Worm (Caenorhabditis elegans) whole organism, young adult: ENCODE results near the gene ZK546.4.
"Not testable (repeated sequence)": the region's sequence is repeated elsewhere in the genome, so short reads cannot be mapped to it uniquely, and the experiment has no call there.

Experiments
- C17E4.6 ChIP-seq: fragments of 200-800 bp; sonication (Bioruptor generic); IDR thresholded peaks from 2 replicates; pipeline ENCODE4 v1.3.6; 2022; ENCODE audit warnings: missing genetic modification reagents, missing genetic modification characterization, missing compliant biosample characterization
- F39B2.1 ChIP-seq: fragments of 200-800 bp; sonication (Bioruptor generic); IDR thresholded peaks from 2 replicates; pipeline ENCODE4 v1.3.6; 2022; ENCODE audit warnings: missing genetic modification reagents, missing genetic modification characterization, missing compliant biosample characterization
- F52B5.7 ChIP-seq: sonication (generic microtip); optimal IDR thresholded peaks from 2 replicates; lab custom pipeline; 2016; ENCODE audit warnings: mild to moderate bottlenecking, missing genetic modification characterization, missing compliant biosample characterization
- Y53G8AR.9 ChIP-seq: fragments of 200-800 bp; sonication (Bioruptor generic); conservative IDR thresholded peaks from 2 replicates; pipeline ENCODE4 v1.3.6; 2022; ENCODE audit warnings: missing genetic modification reagents, missing genetic modification characterization, missing compliant biosample characterization
- Y67H2A.10 ChIP-seq: fragments of 200-800 bp; sonication (Bioruptor generic); conservative IDR thresholded peaks from 2 replicates; pipeline ENCODE4 v1.3.6; 2022; ENCODE audit warnings: missing genetic modification reagents, missing genetic modification characterization, missing compliant biosample characterization
- aptf-3 ChIP-seq: fragments of 200-800 bp; sonication (Bioruptor generic); IDR thresholded peaks from 2 replicates; pipeline ENCODE4 v1.3.6; 2022; ENCODE audit warnings: missing genetic modification characterization, missing compliant biosample characterization
- bed-2 ChIP-seq: fragments of 200-800 bp; sonication (Bioruptor generic); IDR thresholded peaks from 2 replicates; pipeline ENCODE4 v1.3.6; 2022; ENCODE audit warnings: missing genetic modification reagents, missing genetic modification characterization, missing compliant biosample characterization
- ceh-27 ChIP-seq: fragments of 200-800 bp; sonication (Bioruptor generic); optimal IDR thresholded peaks from 2 replicates; lab custom pipeline; 2018; ENCODE audit warnings: mild to moderate bottlenecking, missing genetic modification characterization, moderate library complexity, missing compliant biosample characterization
- ceh-58 ChIP-seq: fragments of 200-800 bp; sonication (Bioruptor generic); IDR thresholded peaks from 2 replicates; pipeline ENCODE4 v1.3.6; 2022; ENCODE audit warnings: missing genetic modification characterization, missing compliant biosample characterization
- efl-1 ChIP-seq: fragments of 150-350 bp; optimal IDR thresholded peaks from 2 replicates; lab custom pipeline; 2014; ENCODE audit warnings: missing biosample characterization, missing genetic modification reagents, missing genetic modification characterization
- egl-44 ChIP-seq: fragments of 200-800 bp; sonication (Bioruptor generic); IDR thresholded peaks from 2 replicates; pipeline ENCODE4 v1.3.6; 2022; ENCODE audit warnings: missing genetic modification reagents, missing genetic modification characterization, missing compliant biosample characterization
- ekl-4 ChIP-seq: fragments of 200-800 bp; sonication (Bioruptor generic); IDR thresholded peaks from 2 replicates; pipeline ENCODE4 v1.3.6; 2022; ENCODE audit warnings: missing genetic modification reagents, missing genetic modification characterization, missing compliant biosample characterization
- fkh-3 ChIP-seq: sonication (generic microtip); optimal IDR thresholded peaks from 2 replicates; lab custom pipeline; 2016; ENCODE audit warnings: mild to moderate bottlenecking, missing genetic modification characterization, missing compliant biosample characterization
- hlh-12 ChIP-seq: sonication (generic microtip); optimal IDR thresholded peaks from 2 replicates; lab custom pipeline; 2016; ENCODE audit warnings: missing genetic modification characterization, missing compliant biosample characterization
- hlh-26 ChIP-seq: fragments of 200-800 bp; sonication (Bioruptor generic); conservative IDR thresholded peaks from 2 replicates; pipeline ENCODE4 v1.3.6; 2022; ENCODE audit warnings: missing genetic modification reagents, missing genetic modification characterization, missing compliant biosample characterization
- hmg-1.2 ChIP-seq: fragments of 200-800 bp; sonication (Bioruptor generic); IDR thresholded peaks from 2 replicates; pipeline ENCODE4 v1.3.6; 2022; ENCODE audit warnings: missing genetic modification reagents, missing genetic modification characterization, missing compliant biosample characterization
- lin-40 ChIP-seq: sonication (generic microtip); optimal IDR thresholded peaks from 2 replicates; lab custom pipeline; 2016; ENCODE audit warnings: missing genetic modification characterization, mild to moderate bottlenecking, missing compliant biosample characterization, missing genotype, missing genetic modification reagents
- lir-1 ChIP-seq: fragments of 200-800 bp; sonication (Bioruptor generic); conservative IDR thresholded peaks from 2 replicates; pipeline ENCODE4 v1.3.6; 2022; ENCODE audit warnings: missing genetic modification reagents, missing genetic modification characterization, missing compliant biosample characterization
- madf-8 ChIP-seq: fragments of 200-800 bp; sonication (Bioruptor generic); conservative IDR thresholded peaks from 2 replicates; pipeline ENCODE4 v1.3.6; 2022; ENCODE audit warnings: missing genetic modification reagents, missing genetic modification characterization, missing compliant biosample characterization
- mxl-1 ChIP-seq: sonication (generic microtip); optimal IDR thresholded peaks from 2 replicates; lab custom pipeline; 2016; ENCODE audit warnings: missing genetic modification characterization, missing compliant biosample characterization
- nhr-179 ChIP-seq: sonication (generic microtip); optimal IDR thresholded peaks from 2 replicates; lab custom pipeline; 2016; ENCODE audit warnings: mild to moderate bottlenecking, missing genetic modification characterization, missing compliant biosample characterization
- nhr-27 ChIP-seq: fragments of 200-800 bp; sonication (Bioruptor generic); optimal IDR thresholded peaks from 2 replicates; lab custom pipeline; 2018; ENCODE audit warnings: mild to moderate bottlenecking, missing genetic modification characterization, moderate library complexity, missing compliant biosample characterization
- nhr-80 ChIP-seq: sonication (generic microtip); optimal IDR thresholded peaks from 2 replicates; lab custom pipeline; 2016; ENCODE audit warnings: missing genetic modification characterization, missing compliant biosample characterization
- pbrm-1 ChIP-seq: fragments of 200-800 bp; sonication (Bioruptor generic); IDR thresholded peaks from 2 replicates; pipeline ENCODE4 v1.3.6; 2022; ENCODE audit warnings: missing genetic modification reagents, missing genetic modification characterization, missing compliant biosample characterization
- pha-4 ChIP-seq: fragments of 150-350 bp; sonication (generic microtip); optimal IDR thresholded peaks from 2 replicates; lab custom pipeline; 2014; ENCODE audit warnings: missing biosample characterization, missing genetic modification reagents, missing genetic modification characterization
- rcor-1 ChIP-seq: fragments of 200-800 bp; sonication (Bioruptor generic); IDR thresholded peaks from 2 replicates; pipeline ENCODE4 v1.3.6; 2022; ENCODE audit warnings: missing genetic modification reagents, missing genetic modification characterization, missing compliant biosample characterization
- repo-1 ChIP-seq: sonication (generic microtip); optimal IDR thresholded peaks from 2 replicates; lab custom pipeline; 2017; ENCODE audit warnings: mild to moderate bottlenecking, missing genetic modification characterization, missing compliant biosample characterization
- sdz-38 ChIP-seq: sonication (generic microtip); optimal IDR thresholded peaks from 2 replicates; lab custom pipeline; 2016; ENCODE audit warnings: missing genotype, missing genetic modification characterization, missing compliant biosample characterization
- tbp1 ChIP-seq: fragments of 200-800 bp; sonication (Bioruptor generic); optimal IDR thresholded peaks from 2 replicates; lab custom pipeline; 2018; ENCODE audit warnings: mild to moderate bottlenecking, missing genetic modification characterization, missing compliant biosample characterization
- unc-62 ChIP-seq: fragments of 150-350 bp; optimal IDR thresholded peaks from 2 replicates; lab custom pipeline; 2014; ENCODE audit warnings: missing biosample characterization, missing genetic modification reagents, missing genetic modification characterization
- xnd-1 ChIP-seq: sonication (generic microtip); optimal IDR thresholded peaks from 2 replicates; lab custom pipeline; 2016; ENCODE audit warnings: missing genotype, missing genetic modification reagents, missing genetic modification characterization, missing compliant biosample characterization
- zim-3 ChIP-seq: sonication (generic microtip); optimal IDR thresholded peaks from 2 replicates; lab custom pipeline; 2017; ENCODE audit warnings: mild to moderate bottlenecking, missing genetic modification characterization, moderate library complexity, missing compliant biosample characterization
- ztf-28 ChIP-seq: fragments of 200-800 bp; sonication (Bioruptor generic); IDR thresholded peaks from 2 replicates; pipeline ENCODE4 v1.3.6; 2022; ENCODE audit warnings: missing genetic modification reagents, missing genetic modification characterization, missing compliant biosample characterization

The ZK546.4 gene

DNA sequence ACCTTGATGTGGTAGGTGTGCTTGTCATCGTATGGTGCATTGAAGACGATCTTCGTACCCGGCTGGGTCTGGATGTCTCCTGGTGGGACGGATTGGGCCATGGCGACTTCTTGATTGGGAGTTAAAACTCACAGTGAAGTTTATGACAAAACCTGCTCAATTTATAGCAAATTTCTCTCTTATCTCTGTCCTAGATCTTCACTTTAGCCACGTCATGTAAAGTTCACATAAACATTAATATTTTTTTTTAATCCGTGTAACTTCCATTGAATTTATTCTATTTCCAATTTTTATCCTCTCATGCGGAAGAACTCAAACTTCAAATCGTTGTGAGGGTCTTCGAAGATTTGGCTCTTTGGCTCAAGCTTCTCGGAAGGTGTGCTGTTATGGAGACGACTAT lies 21.4 kb upstream of the ZK546.4 start, which contains the start of gene msp-31:
Gene msp-31 (minus strand): TSS at position 101 of the 400 bp plus-strand sequence.
- TF ChIP-seq nhr-27 (tag; lab: Kevin White, UChicago); Y67H2A.10; ztf-28 (GFP tag; lab: Robert Waterston, UW): not testable (repeated sequence)

DNA sequence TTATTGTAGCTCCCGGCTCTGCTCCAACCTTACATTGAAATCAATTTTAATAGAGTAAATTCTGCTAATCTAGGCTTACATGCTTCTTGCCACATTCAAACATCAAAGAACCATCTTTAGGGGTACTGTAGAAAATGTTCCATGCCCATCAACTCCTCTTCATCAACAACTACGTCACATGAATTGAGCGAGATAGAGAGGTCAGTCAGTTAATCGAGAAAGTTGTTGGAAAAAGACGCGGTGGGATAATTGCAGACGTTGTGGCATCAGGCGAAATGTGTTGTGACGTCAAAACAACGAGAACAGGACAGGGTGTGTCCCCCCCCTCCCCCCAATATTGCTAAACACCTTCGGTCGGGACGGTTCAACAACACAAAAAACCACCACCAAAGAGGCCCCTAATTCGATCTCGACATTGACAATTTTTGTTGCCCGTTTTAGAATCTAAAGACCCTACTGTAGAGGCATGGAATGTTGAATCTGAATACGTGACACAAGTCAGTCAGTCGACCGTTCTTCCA lies 19.3 kb upstream of the ZK546.4 start:
- TF ChIP-seq egl-44 (GFP tag; lab: Robert Waterston, UW) (no peak), fkh-3 (tag; lab: Kevin White, UChicago) (no peak), zim-3 (tag; lab: Kevin White, UChicago) (no peak), F52B5.7 (tag; lab: Kevin White, UChicago) (no peak), bed-2 (GFP tag; lab: Robert Waterston, UW) (no peak), ceh-27 (GFP tag; lab: Kevin White, UChicago) (no peak), C17E4.6 (no peak)

DNA sequence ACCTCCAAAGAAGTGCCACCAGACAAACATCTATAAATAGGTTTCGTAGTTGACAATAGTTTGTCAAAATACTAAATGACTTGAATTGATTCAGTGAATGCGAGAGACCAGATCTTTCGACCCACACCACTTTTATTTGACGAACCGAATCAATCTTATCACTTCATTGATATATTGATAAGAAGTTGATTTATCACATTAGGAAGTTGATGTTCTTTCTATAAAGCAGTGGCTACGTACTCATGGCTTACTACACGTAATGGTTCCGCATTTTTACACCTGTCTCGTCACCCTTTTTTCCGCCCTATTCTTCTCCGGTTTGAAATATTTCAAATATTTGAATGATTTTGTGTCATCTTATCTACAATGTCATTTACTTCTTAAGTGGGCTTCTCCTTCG lies 17.2 kb upstream of the ZK546.4 start:
- TF ChIP-seq ceh-27 (GFP tag; lab: Kevin White, UChicago) (no peak), repo-1 (tag; lab: Kevin White, UChicago) (no peak), nhr-80 (tag; lab: Kevin White, UChicago) (peak; percentile 12), efl-1 (GFP tag; lab: Kevin White, UChicago) (no peak), lin-40 (tag; lab: Kevin White, UChicago) (no peak), bed-2 (GFP tag; lab: Robert Waterston, UW) (no peak), madf-8 (GFP tag; lab: Robert Waterston, UW) (no peak), nhr-179 (no peak), pbrm-1 (GFP tag; lab: Robert Waterston, UW) (no peak), Y53G8AR.9 (GFP tag; lab: Robert Waterston, UW) (0 out of 2 replicates have a peak, but pooled peaks have one; percentile 12), xnd-1 (tag; lab: Kevin White, UChicago) (no peak), zim-3 (tag; lab: Kevin White, UChicago) (no peak), aptf-3 (GFP tag; lab: Robert Waterston, UW) (no peak), hlh-12 (tag; lab: Kevin White, UChicago) (no peak), nhr-27 (tag; lab: Kevin White, UChicago) (no peak)

DNA sequence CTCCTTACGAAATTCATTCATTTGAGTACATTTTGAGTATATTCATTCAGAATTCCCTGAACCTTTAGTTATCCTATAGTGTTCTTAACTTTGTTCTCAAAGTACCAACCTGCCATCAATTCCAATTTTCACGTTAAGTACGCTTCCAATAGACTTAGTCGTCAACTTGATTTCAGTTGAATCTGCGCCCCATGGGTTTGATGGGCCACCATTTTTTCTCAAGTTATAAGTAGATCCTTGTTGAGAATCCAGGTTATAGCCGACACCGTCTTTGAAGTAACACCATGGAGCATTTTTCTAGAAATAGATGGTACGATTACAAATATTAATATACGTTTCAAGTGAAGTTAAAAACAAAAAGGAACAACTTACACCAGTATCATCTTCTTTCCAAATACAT lies 13.1 kb upstream of the ZK546.4 start:
- TF ChIP-seq ekl-4 (GFP tag; lab: Robert Waterston, UW) = no peak
- TF ChIP-seq sdz-38 (tag; lab: Kevin White, UChicago) = no peak
- TF ChIP-seq efl-1 (GFP tag; lab: Kevin White, UChicago) = no peak
- no peak for TF ChIP-seq hmg-1.2 (GFP tag; lab: Robert Waterston, UW)
- TF ChIP-seq hlh-26 (GFP tag; lab: Robert Waterston, UW) = no peak
- no peak for TF ChIP-seq unc-62 (GFP tag; lab: Kevin White, UChicago)
- no peak for TF ChIP-seq mxl-1 (tag; lab: Kevin White, UChicago)
- TF ChIP-seq madf-8 (GFP tag; lab: Robert Waterston, UW) = no peak
- TF ChIP-seq lir-1 = no peak
- TF ChIP-seq tbp1 (GFP tag; lab: Kevin White, UChicago) = no peak
- no peak for TF ChIP-seq rcor-1 (GFP tag; lab: Robert Waterston, UW)
- no peak for TF ChIP-seq ceh-58 (GFP tag; lab: Robert Waterston, UW)
- no peak for TF ChIP-seq pha-4 (tag; lab: Kevin White, UChicago)
- TF ChIP-seq F39B2.1 (GFP tag; lab: Robert Waterston, UW) = no peak
